Worm (Caenorhabditis elegans) whole organism, mixed stage, embryonic: ENCODE results near the gene mtl-2.

Experiments used
- blmp-1 ChIP-seq: fragments of 150-350 bp; optimal IDR thresholded peaks from 2 replicates; lab custom pipeline; 2014; ENCODE audit warnings: missing biosample characterization, missing genetic modification characterization
- ces-1 ChIP-seq: fragments of 150-350 bp; optimal IDR thresholded peaks from 2 replicates; lab custom pipeline; 2014; ENCODE audit warnings: missing biosample characterization, missing genetic modification reagents, missing genetic modification characterization
- cnd-1 ChIP-seq: fragments of 200-800 bp; sonication (Bioruptor generic); optimal IDR thresholded peaks from 2 replicates; lab custom pipeline; 2018; ENCODE audit warnings: mild to moderate bottlenecking, missing genetic modification characterization, missing compliant biosample characterization
- elt-1 ChIP-seq: sonication (generic microtip); optimal IDR thresholded peaks from 2 replicates; lab custom pipeline; 2017; ENCODE audit warnings: missing genetic modification characterization, mild to moderate bottlenecking, missing compliant biosample characterization, antibody characterized with exemption, moderate library complexity, borderline replicate concordance; ENCODE audit not compliant: insufficient read depth
- elt-3 ChIP-seq: fragments of 150-350 bp; optimal IDR thresholded peaks from 2 replicates; lab custom pipeline; 2014; ENCODE audit warnings: missing biosample characterization, missing genetic modification characterization
- flh-1 ChIP-seq: fragments of 200-800 bp; sonication (Bioruptor generic); optimal IDR thresholded peaks from 2 replicates; lab custom pipeline; 2018; ENCODE audit warnings: mild to moderate bottlenecking, missing genetic modification characterization, moderate library complexity, missing compliant biosample characterization
- ham-2 ChIP-seq: fragments of 200-800 bp; sonication (Bioruptor generic); optimal IDR thresholded peaks from 2 replicates; lab custom pipeline; 2018; ENCODE audit warnings: mild to moderate bottlenecking, missing genetic modification characterization, missing compliant biosample characterization
- nhr-237 ChIP-seq: fragments of 150-350 bp; optimal IDR thresholded peaks from 2 replicates; lab custom pipeline; 2014; ENCODE audit warnings: missing biosample characterization, missing genetic modification characterization
- nhr-28 ChIP-seq: fragments of 150-350 bp; optimal IDR thresholded peaks from 2 replicates; lab custom pipeline; 2014; ENCODE audit warnings: missing biosample characterization, missing genetic modification characterization
- pha-4 ChIP-seq: fragments of 150-350 bp; optimal IDR thresholded peaks from 2 replicates; lab custom pipeline; 2018; ENCODE audit warnings: missing biosample characterization, missing genetic modification reagents, missing genetic modification characterization
- snpc-4 ChIP-seq: fragments of 150-350 bp; optimal IDR thresholded peaks from 2 replicates; lab custom pipeline; 2014; ENCODE audit warnings: missing biosample characterization, missing genetic modification characterization
- unc-39 ChIP-seq: fragments of 150-350 bp; optimal IDR thresholded peaks from 2 replicates; lab custom pipeline; 2014; ENCODE audit warnings: missing biosample characterization, missing genetic modification characterization
- unc-62 ChIP-seq: fragments of 150-350 bp; optimal IDR thresholded peaks from 2 replicates; lab custom pipeline; 2014; ENCODE audit warnings: missing biosample characterization, missing genetic modification reagents, missing genetic modification characterization

ce11 chrV:14067816-14068296 is 49.4 kb upstream of the mtl-2 start, which contains the start of gene D1086.17:
- TF ChIP-seq unc-62 (GFP tag; lab: Kevin White, UChicago) (no peak), elt-3 (tag; lab: Kevin White, UChicago) (no peak), nhr-28 (tag; lab: Kevin White, UChicago) (no peak), pha-4 (tag; lab: Kevin White, UChicago) (no peak), cnd-1 (tag; lab: Kevin White, UChicago) (no peak), blmp-1 (tag; lab: Kevin White, UChicago) (no peak), nhr-237 (no peak), snpc-4 (tag; lab: Kevin White, UChicago) (no peak), ces-1 (GFP tag; lab: Kevin White, UChicago) (no peak), unc-39 (tag; lab: Kevin White, UChicago) (no peak), ham-2 (GFP tag; lab: Kevin White, UChicago) (no peak), flh-1 (GFP tag; lab: Kevin White, UChicago) (no peak), elt-1 (tag; lab: Kevin White, UChicago) (no peak)
